Fruit fly (Drosophila melanogaster) whole organism, embryonic: Measurements from ENCODE around the gene CG10492.

Source experiments
- B-H1 ChIP-seq: fragments of 200-800 bp; sonication (Bioruptor generic); IDR thresholded peaks from 3 replicates; pipeline ENCODE4 v1.3.6; 2022; ENCODE audit warnings: missing biosample characterization, missing genetic modification characterization
- C15 ChIP-seq: fragments of 200-800 bp; sonication (Bioruptor generic); IDR thresholded peaks from 3 replicates; pipeline ENCODE4 v1.3.6; 2022; ENCODE audit warnings: missing biosample characterization, missing genetic modification characterization
- CG10462 ChIP-seq: fragments of 200-800 bp; sonication (Bioruptor generic); optimal IDR thresholded peaks from 2 replicates; lab custom pipeline; 2016; ENCODE audit warnings: missing biosample characterization, missing genetic modification characterization
- CG12744 ChIP-seq: fragments of 200-800 bp; sonication (Bioruptor generic); optimal IDR thresholded peaks from 2 replicates; lab custom pipeline; 2016; ENCODE audit warnings: missing biosample characterization, missing genetic modification characterization
- CG13287 ChIP-seq: fragments of 200-800 bp; sonication (Bioruptor generic); IDR thresholded peaks from 2 replicates; pipeline ENCODE4 v1.3.6; 2022; ENCODE audit warnings: missing biosample characterization, missing genetic modification characterization; ENCODE audit not compliant: partially characterized antibody
- CG13775 ChIP-seq: fragments of 200-800 bp; sonication (Bioruptor generic); optimal IDR thresholded peaks from 3 replicates; lab custom pipeline; 2017; ENCODE audit warnings: missing biosample characterization, mild to moderate bottlenecking, missing genetic modification characterization
- CG13894 ChIP-seq: fragments of 200-800 bp; sonication (Bioruptor generic); optimal IDR thresholded peaks from 3 replicates; lab custom pipeline; 2018; ENCODE audit warnings: missing biosample characterization, mild to moderate bottlenecking, missing genetic modification characterization, moderate library complexity
- CG14965 ChIP-seq: fragments of 200-800 bp; sonication (Bioruptor generic); optimal IDR thresholded peaks from 2 replicates; lab custom pipeline; 2016; ENCODE audit warnings: missing biosample characterization, missing genetic modification characterization, borderline replicate concordance
- CG15073 ChIP-seq: fragments of 200-800 bp; sonication (Bioruptor generic); optimal IDR thresholded peaks from 2 replicates; lab custom pipeline; 2016; ENCODE audit warnings: missing biosample characterization, missing genetic modification characterization
- CG1529 ChIP-seq: fragments of 200-800 bp; sonication (Bioruptor generic); optimal IDR thresholded peaks from 3 replicates; lab custom pipeline; 2018; ENCODE audit warnings: missing biosample characterization, missing genetic modification characterization
- CG1602 ChIP-seq: fragments of 200-800 bp; sonication (Bioruptor generic); optimal IDR thresholded peaks from 3 replicates; lab custom pipeline; 2016; ENCODE audit warnings: missing biosample characterization, missing genetic modification characterization
- CG17359 ChIP-seq: fragments of 200-800 bp; sonication (Bioruptor generic); optimal IDR thresholded peaks from 3 replicates; lab custom pipeline; 2018; ENCODE audit warnings: missing biosample characterization, mild to moderate bottlenecking, missing genetic modification characterization, moderate library complexity
- CG18599 ChIP-seq: fragments of 200-800 bp; sonication (Bioruptor generic); optimal IDR thresholded peaks from 3 replicates; lab custom pipeline; 2017; ENCODE audit warnings: missing biosample characterization, missing genetic modification characterization, mild to moderate bottlenecking, moderate library complexity, missing genetic modification reagents
- CG31388 ChIP-seq: fragments of 200-800 bp; sonication (Bioruptor generic); optimal IDR thresholded peaks from 2 replicates; lab custom pipeline; 2016; ENCODE audit warnings: missing biosample characterization, missing genetic modification characterization
- CG3281 ChIP-seq: fragments of 200-800 bp; sonication (Bioruptor generic); optimal IDR thresholded peaks from 3 replicates; lab custom pipeline; 2017; ENCODE audit warnings: missing biosample characterization, mild to moderate bottlenecking, missing genetic modification characterization
- CG43689 ChIP-seq: fragments of 200-800 bp; sonication (Bioruptor generic); IDR thresholded peaks from 2 replicates; pipeline ENCODE4 v1.3.6; 2022; ENCODE audit warnings: missing biosample characterization, missing genetic modification characterization
- CG4707 ChIP-seq: fragments of 200-800 bp; sonication (Bioruptor generic); optimal IDR thresholded peaks from 2 replicates; lab custom pipeline; 2018; ENCODE audit warnings: missing biosample characterization, mild to moderate bottlenecking, missing genetic modification characterization, moderate library complexity
- CG5953 ChIP-seq: fragments of 200-800 bp; sonication (Bioruptor generic); IDR thresholded peaks from 2 replicates; pipeline ENCODE4 v1.3.6; 2022; ENCODE audit warnings: missing biosample characterization, missing genetic modification characterization
- CG6854 ChIP-seq: fragments of 200-800 bp; sonication (Bioruptor generic); optimal IDR thresholded peaks from 3 replicates; lab custom pipeline; 2017; ENCODE audit warnings: missing biosample characterization, mild to moderate bottlenecking, missing genetic modification characterization
- CG7745 ChIP-seq: fragments of 200-800 bp; sonication (Bioruptor generic); optimal IDR thresholded peaks from 2 replicates; lab custom pipeline; 2018; ENCODE audit warnings: missing biosample characterization, mild to moderate bottlenecking, missing genetic modification characterization, moderate library complexity
- CG7987 ChIP-seq: fragments of 200-800 bp; sonication (Bioruptor generic); optimal IDR thresholded peaks from 2 replicates; lab custom pipeline; 2018; ENCODE audit warnings: missing biosample characterization, mild to moderate bottlenecking, missing genetic modification characterization, moderate library complexity
- CG9437 ChIP-seq: fragments of 200-800 bp; sonication (Bioruptor generic); optimal IDR thresholded peaks from 2 replicates; lab custom pipeline; 2018; ENCODE audit warnings: missing biosample characterization, mild to moderate bottlenecking, missing genetic modification characterization
- Doc2 ChIP-seq: fragments of 200-800 bp; sonication (Bioruptor generic); IDR thresholded peaks from 2 replicates; pipeline ENCODE4 v1.3.6; 2022; ENCODE audit warnings: missing biosample characterization, missing genetic modification characterization
- Hr39 ChIP-seq: fragments of >200 bp; optimal IDR thresholded peaks from 2 replicates; lab custom pipeline; 2017
- Jarid2 ChIP-seq: fragments of 200-800 bp; sonication (Bioruptor generic); optimal IDR thresholded peaks from 3 replicates; lab custom pipeline; 2017; ENCODE audit warnings: mild to moderate bottlenecking, missing biosample characterization, missing genetic modification reagents, missing genetic modification characterization
- MESR4 ChIP-seq: fragments of 200-800 bp; sonication (Bioruptor generic); optimal IDR thresholded peaks from 2 replicates; lab custom pipeline; 2018; ENCODE audit warnings: missing biosample characterization, mild to moderate bottlenecking, missing genetic modification characterization, moderate library complexity
- Ptx1 ChIP-seq: fragments of 200-800 bp; sonication (Bioruptor generic); IDR thresholded peaks from 2 replicates; pipeline ENCODE4 v1.3.6; 2022; ENCODE audit warnings: missing biosample characterization, missing genetic modification characterization
- Sox100B ChIP-seq: fragments of 200-800 bp; sonication (Bioruptor generic); optimal IDR thresholded peaks from 3 replicates; lab custom pipeline; 2018; ENCODE audit warnings: missing biosample characterization, mild to moderate bottlenecking, missing genetic modification characterization
- ab ChIP-seq: fragments of 200-800 bp; sonication (Bioruptor generic); optimal IDR thresholded peaks from 2 replicates; lab custom pipeline; 2016; ENCODE audit warnings: missing biosample characterization, missing genetic modification characterization
- bbx ChIP-seq: fragments of 200-800 bp; sonication (Bioruptor generic); IDR thresholded peaks from 2 replicates; pipeline ENCODE4 v1.3.6; 2022; ENCODE audit warnings: missing biosample characterization, missing genetic modification characterization; ENCODE audit not compliant: partially characterized antibody
- croc ChIP-seq: fragments of 200-800 bp; sonication (Bioruptor generic); conservative IDR thresholded peaks from 3 replicates; pipeline ENCODE4 v1.3.6; 2022; ENCODE audit warnings: missing biosample characterization, missing genetic modification characterization
- eve ChIP-seq, 2 experiments: fragments of >200 bp; optimal IDR thresholded peaks; 2 replicates each; lab custom pipeline; 2017; ENCODE audit warnings: missing biosample characterization in 2 of 2, missing genetic modification characterization in 2 of 2
- fu2 ChIP-seq: fragments of 200-800 bp; sonication (Bioruptor generic); optimal IDR thresholded peaks from 2 replicates; lab custom pipeline; 2016; ENCODE audit warnings: missing biosample characterization, missing genetic modification characterization
- grn ChIP-seq: fragments of 200-800 bp; sonication (Bioruptor generic); optimal IDR thresholded peaks from 3 replicates; lab custom pipeline; 2017; ENCODE audit warnings: missing biosample characterization, missing genetic modification characterization
- insv ChIP-seq, 2 experiments: fragments of 200-800 bp; sonication (Bioruptor generic); optimal IDR thresholded peaks; 3 replicates each; lab custom pipeline; 2016 to 2018; ENCODE audit warnings: missing biosample characterization in 2 of 2, missing genetic modification characterization in 2 of 2
- jigr1 ChIP-seq: fragments of 200-800 bp; sonication (Bioruptor generic); IDR thresholded peaks from 3 replicates; pipeline ENCODE4 v1.3.6; 2022; ENCODE audit warnings: missing biosample characterization, missing genetic modification characterization
- lilli ChIP-seq: fragments of 200-800 bp; sonication (Bioruptor generic); optimal IDR thresholded peaks from 3 replicates; lab custom pipeline; 2016; ENCODE audit warnings: missing biosample characterization, missing genetic modification characterization
- nau ChIP-seq: fragments of 200-800 bp; sonication (Bioruptor generic); optimal IDR thresholded peaks from 3 replicates; lab custom pipeline; 2017; ENCODE audit warnings: missing biosample characterization, mild to moderate bottlenecking, missing genetic modification characterization, missing genetic modification reagents
- nerfin-2 ChIP-seq: fragments of 200-800 bp; sonication (Bioruptor generic); IDR thresholded peaks from 2 replicates; pipeline ENCODE4 v1.3.6; 2022; ENCODE audit warnings: missing biosample characterization, missing genetic modification characterization; ENCODE audit not compliant: partially characterized antibody
- odd ChIP-seq: fragments of 200-800 bp; sonication (Bioruptor generic); optimal IDR thresholded peaks from 2 replicates; lab custom pipeline; 2017; ENCODE audit warnings: missing biosample characterization, mild to moderate bottlenecking, missing genetic modification characterization
- phol ChIP-seq: fragments of 200-800 bp; sonication (Bioruptor generic); optimal IDR thresholded peaks from 3 replicates; lab custom pipeline; 2018; ENCODE audit warnings: missing biosample characterization, mild to moderate bottlenecking, missing genetic modification characterization, moderate library complexity
- prd ChIP-seq, 3 experiments: fragments of >200 bp in 2 of 3; fragments of 200-800 bp in 1 of 3; sonication (Bioruptor generic) in 1 of 3; optimal IDR thresholded peaks in 2 of 3; IDR thresholded peaks in 1 of 3; 2 replicates in 2 of 3; 3 replicates in 1 of 3; pipeline versions ENCODE4 v1.3.6 to Lab custom; 2017 to 2022; ENCODE audit warnings: missing biosample characterization in 1 of 3, missing genetic modification characterization in 1 of 3
- run ChIP-seq: fragments of 200-800 bp; sonication (Bioruptor generic); optimal IDR thresholded peaks from 3 replicates; lab custom pipeline; 2018; ENCODE audit warnings: missing biosample characterization, mild to moderate bottlenecking, missing genetic modification characterization
- seq ChIP-seq: fragments of 200-800 bp; sonication (Bioruptor generic); IDR thresholded peaks from 2 replicates; pipeline ENCODE4 v1.3.6; 2022; ENCODE audit warnings: missing biosample characterization, missing genetic modification characterization
- sim ChIP-seq: fragments of 200-800 bp; sonication (Bioruptor generic); IDR thresholded peaks from 2 replicates; pipeline ENCODE4 v1.3.6; 2022; ENCODE audit warnings: missing biosample characterization, missing genetic modification characterization
- tap ChIP-seq: fragments of 200-800 bp; optimal IDR thresholded peaks from 3 replicates; lab custom pipeline; 2019; ENCODE audit warnings: missing biosample characterization, mild to moderate bottlenecking, missing genetic modification characterization, moderate library complexity
- twi ChIP-seq: fragments of 200-800 bp; optimal IDR thresholded peaks from 2 replicates; lab custom pipeline; 2019; ENCODE audit warnings: missing biosample characterization, mild to moderate bottlenecking, missing genetic modification characterization, moderate library complexity
- wdn ChIP-seq: fragments of 200-800 bp; sonication (Bioruptor generic); IDR thresholded peaks from 2 replicates; pipeline ENCODE4 v1.3.6; 2022; ENCODE audit warnings: missing biosample characterization, missing genetic modification characterization
- zen2 ChIP-seq: fragments of 200-800 bp; sonication (Bioruptor generic); IDR thresholded peaks from 3 replicates; pipeline ENCODE4 v1.3.6; 2022; ENCODE audit warnings: missing biosample characterization, missing genetic modification characterization; ENCODE audit not compliant: partially characterized antibody
- zfh2 ChIP-seq: fragments of 200-800 bp; sonication (Bioruptor generic); optimal IDR thresholded peaks from 2 replicates; lab custom pipeline; 2016; ENCODE audit warnings: missing biosample characterization, missing genetic modification characterization

Gene CG10492

dm6 chr2L:19045111-19045560 is 8.7 kb upstream of the CG10492 start, which contains the start of the genes Ttc19 and Acn (continued):
- TF ChIP-seq odd (GFP tag; lab: Kevin White, UChicago) (no peak), Jarid2 (GFP tag; lab: Kevin White, UChicago) (no peak), CG9437 (peak; percentile 82), run (tag; lab: Kevin White, UChicago) (no peak), tap (peak; percentile 63), CG7745 (tag; lab: Kevin White, UChicago) (no peak), CG1602 (GFP tag; lab: Kevin White, UChicago) (peak; percentile 83), CG13894 (tag; lab: Kevin White, UChicago) (no peak), Doc2 (GFP tag; lab: Robert Waterston, UW) (no peak), Sox100B (GFP tag; lab: Kevin White, UChicago) (no peak), croc (peak; percentile 56; the same call in 1 of the 3 replicates), seq (GFP tag; lab: Robert Waterston, UW) (peak; percentile 73), CG15073 (no peak), wdn (GFP tag; lab: Robert Waterston, UW) (peak; percentile 83), CG43689 (GFP tag; lab: Robert Waterston, UW) (0 out of 2 replicates have a peak, but pooled peaks have one; percentile 9), CG13775 (GFP tag; lab: Kevin White, UChicago) (peak; percentile 91), CG13287 (GFP tag; lab: Robert Waterston, UW) (peak; percentile 95), nau (GFP tag; lab: Kevin White, UChicago) (no peak), phol (tag; lab: Kevin White, UChicago) (peak; percentile 96), CG1529 (peak; percentile 58), Ptx1 (GFP tag; lab: Robert Waterston, UW) (peak; percentile 86), Hr39 (lab: Kevin White, UChicago) (no peak), bbx (GFP tag; lab: Robert Waterston, UW) (peak; percentile 96), grn (GFP tag; lab: Kevin White, UChicago) (no peak), insv (GFP tag; optimal IDR thresholded peaks at IDR 0.05; lab: Kevin White, UChicago) (peak in 1 of 2 experiments; percentile 66), CG4707 (GFP tag; lab: Kevin White, UChicago) (peak; percentile 25), CG14965 (GFP tag; lab: Kevin White, UChicago) (peak; percentile 18), CG3281 (GFP tag; lab: Kevin White, UChicago) (peak; percentile 76), CG6854 (GFP tag; lab: Kevin White, UChicago) (peak; percentile 33), C15 (GFP tag; lab: Robert Waterston, UW) (no peak), CG7987 (peak; percentile 53), nerfin-2 (GFP tag; lab: Robert Waterston, UW) (peak; percentile 87), zen2 (GFP tag; lab: Robert Waterston, UW) (peak; percentile 79; the same call in 2 of the 3 replicates), B-H1 (peak; percentile 70), CG5953 (GFP tag; lab: Robert Waterston, UW) (0 out of 2 replicates have a peak, but pooled peaks have one; percentile 25), CG31388 (GFP tag; lab: Kevin White, UChicago) (peak; percentile 36), twi (tag; lab: Kevin White, UChicago) (peak; percentile 60), jigr1 (GFP tag; lab: Robert Waterston, UW) (no peak), MESR4 (GFP tag; lab: Kevin White, UChicago) (peak; percentile 80), lilli (GFP tag; lab: Kevin White, UChicago) (peak; percentile 93), CG17359 (tag; lab: Kevin White, UChicago) (peak; percentile 82), CG12744 (GFP tag; lab: Kevin White, UChicago) (peak; percentile 77), fu2 (GFP tag; lab: Kevin White, UChicago) (peak; percentile 90), ab (GFP tag; lab: Kevin White, UChicago) (peak; percentile 69), eve (GFP tag; optimal IDR thresholded peaks at IDR 0.05; lab: Kevin White, UChicago) (no peak), CG18599 (GFP tag; lab: Kevin White, UChicago) (peak; percentile 81), CG10462 (GFP tag; lab: Kevin White, UChicago) (peak; percentile 80), prd (optimal IDR thresholded peaks at IDR 0.05; lab: Kevin White, UChicago) (no peak), prd (GFP tag; IDR thresholded peaks at IDR 0.05; lab: Robert Waterston, UW) (peak; percentile 89), zfh2 (peak; percentile 93), sim (GFP tag; lab: Robert Waterston, UW) (no peak)
